Worm (Caenorhabditis elegans) whole organism, L1 larva: ENCODE measurements around the gene F26F2.13.

Experiments used
- alr-1 ChIP-seq: fragments of 200-800 bp; sonication (Bioruptor generic); optimal IDR thresholded peaks from 2 replicates; lab custom pipeline; 2018; ENCODE audit warnings: borderline replicate concordance, mild to moderate bottlenecking, missing genetic modification characterization, missing compliant biosample characterization
- ceh-63 ChIP-seq: fragments of 200-800 bp; sonication (Bioruptor generic); optimal IDR thresholded peaks from 2 replicates; lab custom pipeline; 2018; ENCODE audit warnings: mild to moderate bottlenecking, missing genetic modification characterization, missing compliant biosample characterization
- ceh-82 ChIP-seq, 3 experiments: fragments of 150-350 bp in 1 of 3; sonication (generic microtip) in 2 of 3; optimal IDR thresholded peaks; 2 replicates each; lab custom pipeline; 2014 to 2017; ENCODE audit warnings: missing biosample characterization in 3 of 3, missing genetic modification characterization in 3 of 3
- egl-13 ChIP-seq: sonication (generic microtip); optimal IDR thresholded peaks from 2 replicates; lab custom pipeline; 2016; ENCODE audit warnings: missing genotype, missing genetic modification reagents, missing genetic modification characterization, missing compliant biosample characterization
- lin-15B ChIP-seq: fragments of 150-350 bp; sonication (generic microtip); optimal IDR thresholded peaks from 3 replicates; lab custom pipeline; 2014; ENCODE audit warnings: missing biosample characterization, missing genetic modification characterization
- lin-39 ChIP-seq: fragments of 150-350 bp; optimal IDR thresholded peaks from 2 replicates; lab custom pipeline; 2014; ENCODE audit warnings: missing biosample characterization, missing genetic modification reagents, missing genetic modification characterization
- mdl-1 ChIP-seq, 2 experiments: fragments of 150-350 bp; optimal IDR thresholded peaks; 2 replicates each; lab custom pipeline; 2014 to 2017; ENCODE audit warnings: missing biosample characterization in 2 of 2, missing genetic modification characterization in 2 of 2, inconsistent platforms in 1 of 2
- nhr-76 ChIP-seq: sonication (generic microtip); optimal IDR thresholded peaks from 2 replicates; lab custom pipeline; 2017; ENCODE audit warnings: missing biosample characterization, missing genetic modification characterization
- skn-1 ChIP-seq: fragments of 150-350 bp; optimal IDR thresholded peaks from 2 replicates; lab custom pipeline; 2014; ENCODE audit warnings: missing biosample characterization, missing genetic modification characterization
- snpc-4 ChIP-seq: fragments of 150-350 bp; optimal IDR thresholded peaks from 2 replicates; lab custom pipeline; 2014; ENCODE audit warnings: missing biosample characterization, missing genetic modification characterization
- swsn-7 ChIP-seq: sonication (generic microtip); optimal IDR thresholded peaks from 2 replicates; lab custom pipeline; 2016; ENCODE audit warnings: missing genetic modification characterization, missing compliant biosample characterization
- unc-130 ChIP-seq: fragments of 150-350 bp; optimal IDR thresholded peaks from 2 replicates; lab custom pipeline; 2017; ENCODE audit warnings: missing biosample characterization, missing genetic modification characterization, inconsistent platforms
- unc-62 ChIP-seq: fragments of 150-350 bp; optimal IDR thresholded peaks from 2 replicates; lab custom pipeline; 2014; ENCODE audit warnings: missing biosample characterization, missing genetic modification reagents, missing genetic modification characterization

DNA sequence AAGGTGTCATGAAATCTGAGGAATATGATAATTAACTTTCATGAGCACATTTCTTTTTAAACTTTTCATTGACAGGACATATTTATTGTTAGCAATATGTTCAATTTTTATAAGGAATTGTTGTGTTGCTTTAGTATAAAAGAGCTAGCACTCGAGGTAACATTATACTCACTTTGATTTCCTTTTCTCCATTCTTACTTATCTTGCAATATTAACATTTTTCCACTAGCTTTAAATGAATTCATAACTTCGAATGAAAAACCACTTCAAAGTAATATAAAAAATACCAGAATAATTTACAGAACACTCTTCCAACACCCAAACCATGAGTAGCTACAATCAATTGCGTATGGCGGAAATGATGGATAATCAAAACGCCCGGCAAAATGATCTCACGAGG, 9.2 kb downstream of the F26F2.13 start, which contains the start of gene F26F2.5:
- TF ChIP-seq unc-130 (tag; lab: Kevin White, UChicago) = no peak
- TF ChIP-seq snpc-4 = no peak
- TF ChIP-seq unc-62 (GFP tag; lab: Kevin White, UChicago) = no peak
- TF ChIP-seq egl-13 (tag; lab: Kevin White, UChicago) = no peak
- no peak for TF ChIP-seq swsn-7 (tag; lab: Kevin White, UChicago)
- TF ChIP-seq ceh-82 (tag; optimal IDR thresholded peaks at IDR 0.05; lab: Kevin White, UChicago) = no peak
- TF ChIP-seq mdl-1 (tag; optimal IDR thresholded peaks at IDR 0.05; lab: Kevin White, UChicago) = no peak
- no peak for TF ChIP-seq skn-1 (tag; lab: Kevin White, UChicago)
- no peak for TF ChIP-seq nhr-76
- TF ChIP-seq lin-15B (tag; lab: Kevin White, UChicago) = no peak
- no peak for TF ChIP-seq alr-1 (tag; lab: Kevin White, UChicago)
- no peak for TF ChIP-seq lin-39 (tag; lab: Kevin White, UChicago)
- no peak for TF ChIP-seq ceh-63 (GFP tag; lab: Kevin White, UChicago)
